Worm (Caenorhabditis elegans) whole organism, midembryonic: ENCODE data around the gene C08E3.15.

Experiments
- T22C8.4 ChIP-seq: fragments of 200-800 bp; sonication (Bioruptor generic); IDR thresholded peaks from 2 replicates; pipeline ENCODE4 v1.3.6; 2022; ENCODE audit warnings: missing genetic modification characterization, missing compliant biosample characterization
- flt-1 ChIP-seq: fragments of 200-800 bp; sonication (Bioruptor generic); IDR thresholded peaks from 2 replicates; pipeline ENCODE4 v1.3.6; 2022; ENCODE audit warnings: missing genetic modification characterization, missing compliant biosample characterization
- klf-2 ChIP-seq: fragments of 200-800 bp; sonication (Bioruptor generic); conservative IDR thresholded peaks from 2 replicates; pipeline ENCODE4 v1.3.6; 2022; ENCODE audit warnings: missing genetic modification reagents, missing genetic modification characterization, missing compliant biosample characterization
- ref-1 ChIP-seq: fragments of 200-800 bp; sonication (Bioruptor generic); conservative IDR thresholded peaks from 2 replicates; pipeline ENCODE4 v1.3.6; 2022; ENCODE audit warnings: missing genetic modification reagents, missing genetic modification characterization, missing compliant biosample characterization
- ztf-29 ChIP-seq: fragments of 200-800 bp; sonication (Bioruptor generic); IDR thresholded peaks from 2 replicates; pipeline ENCODE4 v1.3.6; 2022; ENCODE audit warnings: missing genetic modification reagents, missing genetic modification characterization, missing compliant biosample characterization

DNA sequence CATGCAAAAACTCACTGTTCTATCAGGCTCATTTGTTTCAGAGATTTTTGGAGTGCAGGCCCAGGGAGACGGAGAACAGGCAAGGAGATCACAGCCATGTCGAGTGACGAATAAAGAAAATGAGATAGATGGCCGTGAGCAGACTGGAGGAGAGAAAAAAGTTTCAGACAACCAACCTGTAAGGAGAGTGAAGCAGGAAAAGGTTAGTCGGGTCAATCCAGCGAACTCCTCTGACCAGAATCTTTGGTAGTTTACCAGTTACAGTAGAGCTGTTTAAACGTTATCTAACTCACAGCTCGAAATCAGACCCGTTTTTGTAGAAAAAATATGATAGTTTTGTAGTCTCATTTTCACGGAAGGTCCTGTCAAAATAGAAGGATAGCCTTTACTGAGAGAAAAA, 21.1 kb upstream of the C08E3.15 start, which contains the start of gene fbxb-21:
- TF ChIP-seq klf-2 (GFP tag; lab: Robert Waterston, UW) (no peak), T22C8.4 (no peak), ref-1 (GFP tag; lab: Robert Waterston, UW) (no peak), flt-1 (GFP tag; lab: Robert Waterston, UW) (no peak), ztf-29 (GFP tag; lab: Robert Waterston, UW) (no peak)
